Worm (Caenorhabditis elegans): ENCODE data around the gene str-176.

DNA sequence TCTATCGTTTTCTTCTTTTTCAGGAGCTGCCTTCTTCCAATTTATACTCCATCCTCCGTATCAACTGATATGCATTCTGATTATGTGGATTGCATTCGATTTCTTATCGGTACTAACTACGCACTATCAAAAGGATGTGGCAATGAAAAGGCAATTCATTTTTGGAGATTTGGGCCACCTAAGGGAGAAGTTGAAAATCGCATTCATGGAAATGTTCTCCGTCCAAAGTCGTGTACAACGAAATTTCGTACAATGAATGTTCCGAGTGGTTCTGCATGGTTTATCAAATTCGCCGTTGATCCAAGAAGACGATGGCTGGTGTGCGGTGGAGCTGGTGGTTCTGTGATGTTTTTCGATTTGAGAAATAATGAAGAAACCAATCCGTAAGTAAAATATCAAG, 49.1 kb upstream of the str-176 start, which contains the start of gene C09G4.4:
- TF ChIP-seq W03F9.2 (tag; optimal IDR thresholded peaks at IDR 0.05) (no peak), him-1 (tag; optimal IDR thresholded peaks at IDR 0.05) (no peak)

All from whole organism, L4/young adult.